Fruit fly (Drosophila melanogaster) whole organism, prepupa: ENCODE results near the gene Fer1.

Experiments
- CG16779 ChIP-seq: fragments of 200-800 bp; sonication (Bioruptor generic); optimal IDR thresholded peaks from 3 replicates; lab custom pipeline; 2017; ENCODE audit warnings: missing biosample characterization, mild to moderate bottlenecking, missing genetic modification characterization
- CG8632 ChIP-seq: fragments of 200-800 bp; sonication (Bioruptor generic); optimal IDR thresholded peaks from 3 replicates; lab custom pipeline; 2016; ENCODE audit warnings: missing biosample characterization, missing genetic modification characterization
- Eip75B ChIP-seq: fragments of 200-800 bp; sonication (Bioruptor generic); optimal IDR thresholded peaks from 3 replicates; lab custom pipeline; 2016; ENCODE audit warnings: missing biosample characterization, missing genetic modification characterization
- Sox102F ChIP-seq: fragments of 200-800 bp; sonication (Bioruptor generic); optimal IDR thresholded peaks from 2 replicates; lab custom pipeline; 2016; ENCODE audit warnings: missing biosample characterization, mild to moderate bottlenecking, missing genetic modification characterization
- vri ChIP-seq: fragments of 200-800 bp; sonication (Bioruptor generic); optimal IDR thresholded peaks from 3 replicates; lab custom pipeline; 2016; ENCODE audit warnings: missing biosample characterization, mild to moderate bottlenecking, missing genetic modification characterization

DNA sequence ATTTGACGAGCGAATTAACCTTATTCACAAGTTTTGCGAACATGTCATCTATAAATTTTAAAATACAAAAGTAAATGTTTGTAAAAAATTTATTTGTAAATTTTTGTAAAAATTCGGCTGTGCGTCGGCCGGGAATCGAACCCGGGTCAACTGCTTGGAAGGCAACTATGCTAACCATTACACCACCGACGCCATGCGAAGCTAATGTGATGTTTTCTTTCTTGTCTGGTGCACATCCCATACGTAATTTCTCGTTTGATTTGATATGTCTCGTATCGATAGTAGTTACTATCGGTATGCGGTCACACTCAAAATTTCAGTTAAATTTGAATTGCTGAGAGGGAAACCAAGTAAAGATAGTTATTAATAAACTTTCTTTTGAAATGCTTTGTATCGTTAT lies 5.2 kb upstream of the Fer1 start:
- TF ChIP-seq Eip75B, result no peak
- TF ChIP-seq vri (GFP tag; lab: Kevin White, UChicago), result no peak
- TF ChIP-seq CG8632 (GFP tag; lab: Kevin White, UChicago), result no peak
- TF ChIP-seq Sox102F (GFP tag; lab: Kevin White, UChicago), result no peak
- TF ChIP-seq CG16779, result no peak
